Worm (Caenorhabditis elegans): ENCODE measurements around the gene ctps-1.

The ctps-1 gene

DNA sequence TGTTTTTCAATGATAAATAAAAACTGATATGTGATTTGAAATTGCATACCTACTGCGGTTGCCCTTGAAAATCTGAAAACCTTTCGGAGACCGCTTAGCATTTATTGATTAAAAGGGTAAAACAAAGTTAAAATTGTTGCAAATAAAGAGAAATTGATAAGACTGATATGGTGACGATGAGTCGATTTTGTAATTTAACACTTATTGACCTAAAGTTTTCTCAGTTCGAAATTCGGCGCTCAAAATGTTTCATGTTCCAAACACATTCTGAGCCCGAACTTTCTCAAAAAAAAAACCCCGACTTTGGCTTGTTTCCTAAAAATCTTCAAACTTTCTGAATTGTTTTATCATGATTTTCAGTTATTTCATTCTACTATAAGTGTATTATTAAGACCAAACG, 46.3 kb downstream of the ctps-1 start, which contains the start of gene clec-40:
TSS of gene clec-40 (minus strand) at position 101 of the 400 bp plus-strand sequence.
- TF ChIP-seq ztf-23 (GFP tag; IDR thresholded peaks at IDR 0.05) = no peak
- no peak for TF ChIP-seq flt-1 (GFP tag; IDR thresholded peaks at IDR 0.05)
- no peak for TF ChIP-seq T22C8.4 (GFP tag; IDR thresholded peaks at IDR 0.05)
- no peak for TF ChIP-seq ref-1 (GFP tag; conservative IDR thresholded peaks at IDR 0.05)
- no peak for TF ChIP-seq cog-1 (tag; optimal IDR thresholded peaks at IDR 0.05)
- TF ChIP-seq tab-1 (GFP tag; IDR thresholded peaks at IDR 0.05) = no peak
- TF ChIP-seq ztf-29 (GFP tag; IDR thresholded peaks at IDR 0.05) = no peak
- TF ChIP-seq klf-2 (GFP tag; conservative IDR thresholded peaks at IDR 0.05) = no peak
- TF ChIP-seq med-1 (GFP tag; optimal IDR thresholded peaks at IDR 0.05; ENCODE audit: insufficient read depth) = no peak

DNA sequence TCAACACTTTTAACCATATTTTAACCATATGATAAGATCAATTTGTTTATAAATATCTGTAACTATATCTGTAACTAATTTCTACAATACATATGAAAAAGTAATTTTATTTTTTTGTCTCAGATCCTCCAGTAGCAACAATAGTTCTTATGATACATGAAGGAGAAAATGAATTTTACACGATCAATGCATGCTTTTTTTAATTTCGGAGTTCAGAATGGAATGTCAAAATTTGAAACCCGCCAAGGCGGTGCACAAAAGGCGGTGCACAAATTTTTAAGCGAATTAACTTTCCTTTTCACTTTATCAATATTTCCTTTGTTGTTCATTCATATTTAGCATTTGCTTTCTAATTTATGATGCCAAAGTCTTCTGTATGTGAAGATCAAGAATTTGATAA, 48.3 kb downstream of the ctps-1 start, which contains the start of gene clec-25:
TSS of gene clec-25 (plus strand) at position 301 of the 400 bp plus-strand sequence.
- no peak for TF ChIP-seq ztf-29 (GFP tag; IDR thresholded peaks at IDR 0.05)
- TF ChIP-seq ztf-23 (GFP tag; IDR thresholded peaks at IDR 0.05) = no peak
- no peak for TF ChIP-seq klf-2 (GFP tag; conservative IDR thresholded peaks at IDR 0.05)

DNA sequence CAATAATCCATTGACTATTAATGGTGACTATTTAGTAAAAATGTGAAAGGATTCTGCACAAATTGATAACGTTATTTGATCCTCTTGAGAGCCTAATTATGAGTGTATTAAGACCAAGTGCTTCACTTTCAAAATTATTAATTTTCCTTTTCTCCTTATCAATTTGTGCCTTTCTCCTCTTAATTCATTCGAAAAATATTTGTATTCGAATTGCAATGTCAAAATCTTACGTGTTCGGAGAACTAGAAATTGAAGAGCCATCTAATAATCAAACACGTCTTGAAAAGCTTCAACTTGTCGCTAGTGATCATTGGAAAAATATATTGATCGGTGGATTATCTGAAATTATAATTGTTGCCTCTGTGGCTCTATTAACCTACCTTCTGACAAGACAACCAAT, 53.8 kb downstream of the ctps-1 start, which contains the start of the genes clec-36 and clec-26:
TSS of gene clec-36 (minus strand) at position 101 of the 400 bp plus-strand sequence.
TSS of gene clec-26 (plus strand) at position 114 of the 400 bp plus-strand sequence.
- no peak for TF ChIP-seq cog-1 (tag; optimal IDR thresholded peaks at IDR 0.05)
- no peak for TF ChIP-seq klf-2 (GFP tag; conservative IDR thresholded peaks at IDR 0.05)
- no peak for TF ChIP-seq T22C8.4 (GFP tag; IDR thresholded peaks at IDR 0.05)
- TF ChIP-seq ref-1 (GFP tag; conservative IDR thresholded peaks at IDR 0.05) = no peak
- TF ChIP-seq ztf-23 (GFP tag; IDR thresholded peaks at IDR 0.05) = no peak
- TF ChIP-seq tab-1 (GFP tag; IDR thresholded peaks at IDR 0.05) = no peak
- TF ChIP-seq ztf-29 (GFP tag; IDR thresholded peaks at IDR 0.05) = no peak
- no peak for TF ChIP-seq flt-1 (GFP tag; IDR thresholded peaks at IDR 0.05)
- TF ChIP-seq med-1 (GFP tag; optimal IDR thresholded peaks at IDR 0.05; ENCODE audit: insufficient read depth) = no peak

DNA sequence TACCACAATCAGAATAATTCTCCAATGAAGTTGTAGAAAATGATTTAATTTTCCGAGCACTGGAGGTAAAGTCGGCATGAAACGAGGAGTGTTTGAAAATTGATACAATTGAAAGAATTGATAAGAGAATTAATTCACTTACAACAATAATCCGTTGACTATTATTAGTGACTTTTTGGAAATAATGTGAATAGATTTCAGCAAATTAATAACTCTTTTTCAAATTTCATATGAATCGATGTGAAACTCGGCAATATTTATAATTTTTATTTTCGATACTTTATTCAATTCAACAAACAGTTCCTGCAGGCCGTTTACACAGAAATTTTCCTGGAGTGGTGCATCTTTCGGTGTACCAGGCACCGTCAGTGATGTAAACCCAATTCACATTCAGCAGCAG, 57.3 kb downstream of the ctps-1 start, which contains the start of gene clec-37:
TSS of gene clec-37 (minus strand) at position 101 of the 400 bp plus-strand sequence.
- no peak for TF ChIP-seq tab-1 (GFP tag; IDR thresholded peaks at IDR 0.05)
